ENCODE assay signal across 4 fruit fly cellular contexts in the genomic region with DNA sequence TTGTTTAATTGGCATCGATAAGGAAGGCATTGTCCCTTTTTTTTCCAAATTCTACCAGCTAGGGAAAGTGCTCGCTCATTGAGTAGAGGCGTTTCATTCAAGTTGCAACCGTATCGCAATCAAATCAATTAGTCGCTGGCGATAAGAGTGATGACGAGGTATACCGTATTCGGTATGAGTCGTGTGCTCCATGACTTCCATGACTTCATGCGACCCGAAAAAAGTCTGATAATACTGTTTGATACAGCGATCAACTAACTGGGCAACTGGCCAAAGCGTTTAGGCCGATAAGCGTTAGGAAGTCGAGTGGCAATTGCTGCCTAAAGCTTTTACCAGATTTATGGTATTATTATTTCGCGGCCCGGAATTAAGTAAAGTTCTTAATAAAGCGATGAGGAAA.
TF ChIP-seq lines count a peak whose summit lies in the region.

No protein-coding gene starts in this region.

- no peak for TF ChIP-seq CTCF in whole organism, embryonic (GFP tag; optimal IDR thresholded peaks at IDR 0.05; lab: Kevin White, UChicago)

TF ChIP-seq in whole organism, adult, 20 proteins besides CTCF, POLR2A, EP300 and RAD21:
- no peak for TF ChIP-seq ovo (GFP tag; optimal IDR thresholded peaks at IDR 0.05; lab: Kevin White, UChicago)
- peak; percentile 71 for TF ChIP-seq cic (GFP tag; optimal IDR thresholded peaks at IDR 0.05; lab: Kevin White, UChicago)

TF ChIP-seq in whole organism, embryonic, 481 proteins besides CTCF, POLR2A, EP300 and RAD21 (continues in another document):
- TF ChIP-seq abd-A (tag; optimal IDR thresholded peaks at IDR 0.05; lab: Kevin White, UChicago): no peak
- TF ChIP-seq MESR4 (GFP tag; optimal IDR thresholded peaks at IDR 0.05; lab: Kevin White, UChicago): no peak
- TF ChIP-seq CG34376 (GFP tag; optimal IDR thresholded peaks at IDR 0.05; lab: Kevin White, UChicago): peak; percentile 78
- TF ChIP-seq Myb (GFP tag; optimal IDR thresholded peaks at IDR 0.05; lab: Kevin White, UChicago): no peak
- TF ChIP-seq mld (GFP tag; IDR thresholded peaks at IDR 0.05; lab: Robert Waterston, UW; ENCODE audit: partially characterized antibody): no peak
- peak; percentile 16 for TF ChIP-seq Deaf1 (tag; optimal IDR thresholded peaks at IDR 0.05; lab: Kevin White, UChicago)
- no peak for TF ChIP-seq Usf (GFP tag; optimal IDR thresholded peaks at IDR 0.05; lab: Kevin White, UChicago)
- TF ChIP-seq CG4820 (GFP tag; optimal IDR thresholded peaks at IDR 0.05; lab: Kevin White, UChicago): no peak
- no peak for TF ChIP-seq jigr1 (GFP tag; IDR thresholded peaks at IDR 0.05; lab: Robert Waterston, UW)
- no peak for TF ChIP-seq CG12104 (GFP tag; optimal IDR thresholded peaks at IDR 0.05; lab: Kevin White, UChicago)
- TF ChIP-seq dmrt11E (tag; optimal IDR thresholded peaks at IDR 0.05; lab: Kevin White, UChicago): no peak
- no peak for TF ChIP-seq CG6813 (GFP tag; optimal IDR thresholded peaks at IDR 0.05; lab: Kevin White, UChicago)
- no peak for TF ChIP-seq CG34422 (GFP tag; IDR thresholded peaks at IDR 0.05; lab: Robert Waterston, UW)
- TF ChIP-seq CG9932 (GFP tag; IDR thresholded peaks at IDR 0.05; lab: Robert Waterston, UW): no peak
- peak; percentile 74 for TF ChIP-seq CG5180 (GFP tag; optimal IDR thresholded peaks at IDR 0.05; lab: Kevin White, UChicago)
- peak; percentile 83 for TF ChIP-seq grn (GFP tag; optimal IDR thresholded peaks at IDR 0.05; lab: Kevin White, UChicago)
- TF ChIP-seq CG4404 (GFP tag; IDR thresholded peaks at IDR 0.05; lab: Robert Waterston, UW): no peak
- TF ChIP-seq eve (GFP tag; optimal IDR thresholded peaks at IDR 0.05; lab: Kevin White, UChicago): no peak
- no peak for TF ChIP-seq E2f2 (GFP tag; IDR thresholded peaks at IDR 0.05; lab: Robert Waterston, UW)
- TF ChIP-seq Dll (GFP tag; IDR thresholded peaks at IDR 0.05; lab: Robert Waterston, UW; ENCODE audit: partially characterized antibody): no peak
- TF ChIP-seq CG13624 (GFP tag; optimal IDR thresholded peaks at IDR 0.05; lab: Kevin White, UChicago): no peak
- TF ChIP-seq esg (GFP tag; conservative IDR thresholded peaks at IDR 0.05; lab: Robert Waterston, UW): no peak
- TF ChIP-seq Trl (optimal IDR thresholded peaks at IDR 0.05; lab: Kevin White, UChicago): no peak
- no peak for TF ChIP-seq Trl (GFP tag; optimal IDR thresholded peaks at IDR 0.05; lab: Kevin White, UChicago)
- no peak for TF ChIP-seq Atf6 (GFP tag; IDR thresholded peaks at IDR 0.05; lab: Robert Waterston, UW)
- TF ChIP-seq Rx (GFP tag; IDR thresholded peaks at IDR 0.05; lab: Robert Waterston, UW): no peak
- no peak for TF ChIP-seq CG2889 (GFP tag; IDR thresholded peaks at IDR 0.05; lab: Robert Waterston, UW)
- TF ChIP-seq trem (tag; optimal IDR thresholded peaks at IDR 0.05; lab: Kevin White, UChicago): no peak
- no peak for TF ChIP-seq psq (GFP tag; optimal IDR thresholded peaks at IDR 0.05; lab: Kevin White, UChicago)
- TF ChIP-seq Sox100B (GFP tag; optimal IDR thresholded peaks at IDR 0.05; lab: Kevin White, UChicago): no peak

TF ChIP-seq in whole organism, prepupa, 60 proteins besides CTCF, POLR2A, EP300 and RAD21:
- peak; percentile 84 for TF ChIP-seq svp (GFP tag; lab: Kevin White, UChicago)
- TF ChIP-seq CG6276 (GFP tag; optimal IDR thresholded peaks at IDR 0.05; lab: Kevin White, UChicago): no peak
- no peak for TF ChIP-seq CG15336 (GFP tag; IDR thresholded peaks at IDR 0.05; lab: Robert Waterston, UW)
- TF ChIP-seq net (GFP tag; optimal IDR thresholded peaks at IDR 0.05; lab: Kevin White, UChicago): no peak
- no peak for TF ChIP-seq Blimp-1 (GFP tag; optimal IDR thresholded peaks at IDR 0.05; lab: Kevin White, UChicago)
- TF ChIP-seq vri (GFP tag; optimal IDR thresholded peaks at IDR 0.05; lab: Kevin White, UChicago): peak; percentile 70
- no peak for TF ChIP-seq Sox15 (GFP tag; optimal IDR thresholded peaks at IDR 0.05; lab: Kevin White, UChicago)
- TF ChIP-seq cyc (GFP tag; optimal IDR thresholded peaks at IDR 0.05; lab: Kevin White, UChicago): no peak
- TF ChIP-seq dac (GFP tag; optimal IDR thresholded peaks at IDR 0.05; lab: Kevin White, UChicago): no peak

TF ChIP-seq in whole organism, wandering third instar larva, 38 proteins besides CTCF, POLR2A, EP300 and RAD21:
- TF ChIP-seq Rel (GFP tag; optimal IDR thresholded peaks at IDR 0.05; lab: Kevin White, UChicago) (no peak), Rel (tag; optimal IDR thresholded peaks at IDR 0.05; lab: Kevin White, UChicago) (peak; percentile 20), h (GFP tag; optimal IDR thresholded peaks at IDR 0.05; lab: Kevin White, UChicago) (peak; percentile 63), lola (GFP tag; optimal IDR thresholded peaks at IDR 0.05; lab: Kevin White, UChicago) (no peak), Hnf4 (GFP tag; optimal IDR thresholded peaks at IDR 0.05; lab: Kevin White, UChicago) (no peak), sage (GFP tag; optimal IDR thresholded peaks at IDR 0.05; lab: Kevin White, UChicago) (no peak), Sp1 (GFP tag; optimal IDR thresholded peaks at IDR 0.05; lab: Kevin White, UChicago) (no peak), Mio (GFP tag; optimal IDR thresholded peaks at IDR 0.05; lab: Kevin White, UChicago) (no peak), OdsH (GFP tag; optimal IDR thresholded peaks at IDR 0.05; lab: Kevin White, UChicago) (no peak), HLH106 (tag; optimal IDR thresholded peaks at IDR 0.05; lab: Kevin White, UChicago) (no peak), N (GFP tag; optimal IDR thresholded peaks at IDR 0.05; lab: Kevin White, UChicago) (no peak), ey (GFP tag; optimal IDR thresholded peaks at IDR 0.05; lab: Kevin White, UChicago) (no peak), dl (GFP tag; optimal IDR thresholded peaks at IDR 0.05; lab: Kevin White, UChicago; ENCODE audit: insufficient read depth in 1 of 2, partially characterized antibody in 2 of 2) (no peak), tai (GFP tag; optimal IDR thresholded peaks at IDR 0.05; lab: Kevin White, UChicago) (no peak)
TF ChIP-seq in whole organism, wandering third instar larva: peak in this region for 2.
